Worm (Caenorhabditis elegans) whole organism, late embryonic: ENCODE results near the gene nyn-3.

ENCODE experiments used
- C08G9.2 ChIP-seq: sonication (generic microtip); optimal IDR thresholded peaks from 2 replicates; lab custom pipeline; 2016; ENCODE audit warnings: mild to moderate bottlenecking, missing genetic modification characterization, moderate library complexity, missing compliant biosample characterization
- F13H6.1 ChIP-seq: sonication (generic microtip); optimal IDR thresholded peaks from 2 replicates; lab custom pipeline; 2016; ENCODE audit warnings: missing genetic modification characterization, missing compliant biosample characterization
- K02D7.2 ChIP-seq: sonication (generic microtip); optimal IDR thresholded peaks from 2 replicates; lab custom pipeline; 2017; ENCODE audit warnings: mild to moderate bottlenecking, missing genetic modification characterization, missing compliant biosample characterization
- K09A11.1 ChIP-seq: sonication (generic microtip); optimal IDR thresholded peaks from 2 replicates; lab custom pipeline; 2017; ENCODE audit warnings: antibody characterized with exemption, mild to moderate bottlenecking, missing genetic modification characterization, missing compliant biosample characterization; ENCODE audit not compliant: insufficient read depth
- T23F11.4 ChIP-seq: fragments of 200-800 bp; sonication (Bioruptor generic); optimal IDR thresholded peaks from 2 replicates; lab custom pipeline; 2018; ENCODE audit warnings: mild to moderate bottlenecking, missing genetic modification characterization, missing compliant biosample characterization
- ama-1 ChIP-seq: fragments of 150-350 bp; optimal IDR thresholded peaks from 2 replicates; lab custom pipeline; 2014
- ceh-18 ChIP-seq: sonication (generic microtip); optimal IDR thresholded peaks from 2 replicates; lab custom pipeline; 2016; ENCODE audit warnings: missing genetic modification characterization, missing compliant biosample characterization
- ceh-19 ChIP-seq: fragments of 200-800 bp; sonication (Bioruptor generic); optimal IDR thresholded peaks from 2 replicates; lab custom pipeline; 2018; ENCODE audit warnings: mild to moderate bottlenecking, missing genetic modification characterization, missing compliant biosample characterization
- ceh-2 ChIP-seq: sonication (generic microtip); optimal IDR thresholded peaks from 2 replicates; lab custom pipeline; 2016; ENCODE audit warnings: missing genotype, missing genetic modification characterization, missing compliant biosample characterization
- ceh-31 ChIP-seq: sonication (generic microtip); optimal IDR thresholded peaks from 2 replicates; lab custom pipeline; 2016; ENCODE audit warnings: missing genetic modification characterization, missing compliant biosample characterization
- ceh-34 ChIP-seq: sonication (generic microtip); optimal IDR thresholded peaks from 2 replicates; lab custom pipeline; 2016; ENCODE audit warnings: mild to moderate bottlenecking, missing genetic modification characterization, missing compliant biosample characterization
- ceh-45 ChIP-seq: fragments of 200-800 bp; sonication (Bioruptor generic); IDR thresholded peaks from 2 replicates; pipeline ENCODE4 v1.3.6; 2022; ENCODE audit warnings: missing genetic modification reagents, missing genetic modification characterization, missing compliant biosample characterization
- ceh-9 ChIP-seq: sonication (generic microtip); optimal IDR thresholded peaks from 2 replicates; lab custom pipeline; 2016; ENCODE audit warnings: mild to moderate bottlenecking, missing genetic modification characterization, inconsistent platforms, missing compliant biosample characterization
- dve-1 ChIP-seq: sonication (generic microtip); optimal IDR thresholded peaks from 2 replicates; lab custom pipeline; 2017; ENCODE audit warnings: antibody characterized with exemption, mild to moderate bottlenecking, missing genetic modification characterization, missing compliant biosample characterization
- elt-2 ChIP-seq: sonication (generic microtip); optimal IDR thresholded peaks from 2 replicates; lab custom pipeline; 2016; ENCODE audit warnings: missing genetic modification reagents, missing genetic modification characterization, missing compliant biosample characterization
- elt-4 ChIP-seq: sonication (generic microtip); optimal IDR thresholded peaks from 2 replicates; lab custom pipeline; 2016; ENCODE audit warnings: missing genetic modification characterization, missing compliant biosample characterization
- ets-4 ChIP-seq: sonication (generic microtip); optimal IDR thresholded peaks from 2 replicates; lab custom pipeline; 2016; ENCODE audit warnings: missing genetic modification characterization, missing compliant biosample characterization
- hlh-8 ChIP-seq: sonication (generic microtip); optimal IDR thresholded peaks from 2 replicates; lab custom pipeline; 2016; ENCODE audit warnings: missing genotype, missing genetic modification characterization, missing compliant biosample characterization
- lim-6 ChIP-seq: sonication (generic microtip); optimal IDR thresholded peaks from 2 replicates; lab custom pipeline; 2016; ENCODE audit warnings: missing genetic modification characterization, missing compliant biosample characterization
- lin-11 ChIP-seq: fragments of 200-800 bp; sonication (Bioruptor generic); optimal IDR thresholded peaks from 2 replicates; lab custom pipeline; 2018; ENCODE audit warnings: mild to moderate bottlenecking, missing genetic modification characterization, missing compliant biosample characterization
- madf-2 ChIP-seq: sonication (generic microtip); optimal IDR thresholded peaks from 2 replicates; lab custom pipeline; 2017; ENCODE audit warnings: missing genetic modification characterization, missing compliant biosample characterization
- nfya-1 ChIP-seq: sonication (generic microtip); optimal IDR thresholded peaks from 2 replicates; lab custom pipeline; 2017; ENCODE audit warnings: missing genetic modification characterization, mild to moderate bottlenecking, missing compliant biosample characterization, antibody characterized with exemption, moderate library complexity
- nhr-232 ChIP-seq: sonication (generic microtip); optimal IDR thresholded peaks from 2 replicates; lab custom pipeline; 2016; ENCODE audit warnings: missing genetic modification characterization, missing compliant biosample characterization
- npax-4 ChIP-seq: sonication (generic microtip); optimal IDR thresholded peaks from 2 replicates; lab custom pipeline; 2016; ENCODE audit warnings: missing genetic modification characterization, missing compliant biosample characterization
- odd-2 ChIP-seq: sonication (generic microtip); optimal IDR thresholded peaks from 2 replicates; lab custom pipeline; 2017; ENCODE audit warnings: antibody characterized with exemption, mild to moderate bottlenecking, missing genetic modification characterization, missing compliant biosample characterization
- pat-9 ChIP-seq: fragments of 200-800 bp; sonication (Bioruptor generic); optimal IDR thresholded peaks from 2 replicates; lab custom pipeline; 2018; ENCODE audit warnings: mild to moderate bottlenecking, missing genetic modification characterization, moderate library complexity, missing compliant biosample characterization
- pha-4 ChIP-seq: fragments of 150-350 bp; optimal IDR thresholded peaks from 2 replicates; lab custom pipeline; 2018; ENCODE audit warnings: missing biosample characterization, missing genetic modification reagents, missing genetic modification characterization
- pqm-1 ChIP-seq: sonication (generic microtip); optimal IDR thresholded peaks from 2 replicates; lab custom pipeline; 2016; ENCODE audit warnings: missing genetic modification characterization, missing compliant biosample characterization
- ref-2 ChIP-seq: sonication (generic microtip); optimal IDR thresholded peaks from 2 replicates; lab custom pipeline; 2016; ENCODE audit warnings: missing genetic modification characterization, missing compliant biosample characterization
- rnt-1 ChIP-seq: sonication (generic microtip); optimal IDR thresholded peaks from 2 replicates; lab custom pipeline; 2016; ENCODE audit warnings: missing genetic modification characterization, missing compliant biosample characterization
- sdc-2 ChIP-seq: sonication (generic microtip); optimal IDR thresholded peaks from 2 replicates; lab custom pipeline; 2016; ENCODE audit warnings: missing genotype, missing genetic modification characterization, missing compliant biosample characterization
- sox-2 ChIP-seq: fragments of 200-800 bp; sonication (Bioruptor generic); IDR thresholded peaks from 2 replicates; pipeline ENCODE4 v1.3.6; 2022; ENCODE audit warnings: missing genetic modification reagents, missing genetic modification characterization, missing compliant biosample characterization
- sox-4 ChIP-seq: sonication (generic microtip); optimal IDR thresholded peaks from 2 replicates; lab custom pipeline; 2017; ENCODE audit warnings: mild to moderate bottlenecking, missing genetic modification characterization, inconsistent platforms, missing compliant biosample characterization
- syd-9 ChIP-seq: sonication (generic microtip); optimal IDR thresholded peaks from 2 replicates; lab custom pipeline; 2016; ENCODE audit warnings: mild to moderate bottlenecking, missing genetic modification characterization, moderate library complexity, missing compliant biosample characterization
- tbx-2 ChIP-seq: sonication (generic microtip); optimal IDR thresholded peaks from 2 replicates; lab custom pipeline; 2016; ENCODE audit warnings: missing genetic modification characterization, missing compliant biosample characterization
- tbx-7 ChIP-seq: sonication (generic microtip); optimal IDR thresholded peaks from 2 replicates; lab custom pipeline; 2016; ENCODE audit warnings: missing genotype, missing genetic modification characterization, missing compliant biosample characterization
- unc-3 ChIP-seq, 2 experiments: fragments of 200-800 bp in 1 of 2; sonication (Bioruptor generic) in 1 of 2; sonication (generic microtip) in 1 of 2; conservative IDR thresholded peaks in 1 of 2; optimal IDR thresholded peaks in 1 of 2; 2 replicates each; pipeline versions ENCODE4 v1.3.6 to Lab custom; 2016 to 2022; ENCODE audit warnings: missing compliant biosample characterization in 2 of 2, missing genetic modification characterization in 2 of 2, missing genetic modification reagents in 1 of 2
- unc-42 ChIP-seq: sonication (generic microtip); optimal IDR thresholded peaks from 2 replicates; lab custom pipeline; 2016; ENCODE audit warnings: missing genotype, missing genetic modification characterization, missing compliant biosample characterization
- unc-55 ChIP-seq: sonication (generic microtip); optimal IDR thresholded peaks from 2 replicates; lab custom pipeline; 2017; ENCODE audit warnings: missing biosample characterization, missing genetic modification reagents, missing genetic modification characterization
- zip-5 ChIP-seq: sonication (generic microtip); optimal IDR thresholded peaks from 2 replicates; lab custom pipeline; 2016; ENCODE audit warnings: missing genetic modification characterization, missing compliant biosample characterization

The nyn-3 gene

ce11 chrII:6260684-6261083, 31.7 kb downstream of the nyn-3 start, which contains the start of gene nmgp-1:
Gene nmgp-1 (plus strand): TSS chrII:6260857.
- peak; percentile 54 for TF ChIP-seq ceh-34
- no peak for TF ChIP-seq lim-6 (tag; lab: Kevin White, UChicago)
- no peak for TF ChIP-seq K02D7.2 (tag; lab: Kevin White, UChicago)
- TF ChIP-seq elt-4 = no peak
- TF ChIP-seq pat-9 (tag; lab: Kevin White, UChicago) = no peak
- no peak for TF ChIP-seq T23F11.4
- TF ChIP-seq ets-4 (tag; lab: Kevin White, UChicago) = no peak

DNA sequence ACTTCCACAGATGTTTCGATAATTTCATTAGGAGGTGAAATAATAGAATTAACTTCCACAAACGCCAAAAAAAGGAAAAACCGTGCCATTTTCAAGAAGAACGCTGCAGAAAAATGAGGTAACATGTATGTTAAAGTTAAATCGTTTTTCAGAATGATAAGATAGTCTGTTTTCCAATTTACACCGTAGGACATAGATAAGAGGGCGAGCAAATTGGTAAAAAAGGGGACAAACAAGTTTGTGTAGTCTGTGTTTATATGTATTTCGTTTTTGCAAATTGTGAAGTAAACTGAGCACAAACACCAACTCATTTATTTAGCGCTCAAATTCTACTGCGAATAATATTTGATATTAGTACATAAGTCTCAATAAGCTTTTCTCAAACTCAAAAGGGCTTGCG, 32.6 kb downstream of the nyn-3 start, which contains the start of gene F13H8.11:
Gene F13H8.11 (minus strand): TSS at position 155 of the 400 bp plus-strand sequence.
- TF ChIP-seq nhr-232 (tag; lab: Kevin White, UChicago) (no peak), elt-2 (peak; percentile 10), ceh-9 (tag; lab: Kevin White, UChicago) (no peak), sox-4 (tag; lab: Kevin White, UChicago) (no peak), F13H6.1 (no peak), C08G9.2 (tag; lab: Kevin White, UChicago) (no peak)

DNA sequence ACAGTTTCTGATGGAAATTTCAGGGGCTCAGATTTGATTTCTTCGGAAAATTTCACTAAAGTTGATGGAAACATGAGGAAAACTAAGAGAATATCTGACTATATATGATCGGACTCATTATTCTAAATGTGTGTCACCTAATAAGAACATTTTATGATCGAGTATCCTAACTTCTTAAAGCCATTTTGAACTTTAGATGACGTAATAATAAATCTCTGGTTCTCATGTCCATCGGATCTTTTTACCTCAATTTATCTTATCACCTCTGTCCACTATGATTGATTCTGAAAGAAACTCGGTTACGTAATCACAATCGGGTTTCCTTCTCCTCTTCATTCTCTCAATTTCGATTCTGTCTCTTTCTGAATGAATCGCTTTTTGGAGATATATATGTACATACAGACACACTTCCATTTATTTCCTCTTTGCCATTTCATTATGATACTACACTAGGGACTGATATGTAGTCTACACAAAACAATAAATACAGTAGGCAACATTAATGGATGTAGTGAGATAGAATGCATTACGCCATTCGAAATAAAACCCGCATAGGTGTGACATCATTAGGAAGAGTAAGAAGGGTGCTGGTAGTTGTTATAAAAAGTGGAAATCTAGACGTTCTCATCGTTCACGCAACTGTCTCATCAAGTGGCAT, 35.1 kb downstream of the nyn-3 start:
- TF ChIP-seq ceh-45 (no peak), F13H6.1 (no peak), pha-4 (tag; lab: Kevin White, UChicago) (no peak), ets-4 (tag; lab: Kevin White, UChicago) (no peak), K02D7.2 (tag; lab: Kevin White, UChicago) (no peak), hlh-8 (tag; lab: Kevin White, UChicago) (no peak), madf-2 (no peak), unc-42 (tag; lab: Kevin White, UChicago) (no peak), tbx-7 (tag; lab: Kevin White, UChicago) (no peak), sox-2 (GFP tag; lab: Robert Waterston, UW) (no peak), npax-4 (tag; lab: Kevin White, UChicago) (no peak)
- TF ChIP-seq, all 69 proteins: peak for 0

DNA sequence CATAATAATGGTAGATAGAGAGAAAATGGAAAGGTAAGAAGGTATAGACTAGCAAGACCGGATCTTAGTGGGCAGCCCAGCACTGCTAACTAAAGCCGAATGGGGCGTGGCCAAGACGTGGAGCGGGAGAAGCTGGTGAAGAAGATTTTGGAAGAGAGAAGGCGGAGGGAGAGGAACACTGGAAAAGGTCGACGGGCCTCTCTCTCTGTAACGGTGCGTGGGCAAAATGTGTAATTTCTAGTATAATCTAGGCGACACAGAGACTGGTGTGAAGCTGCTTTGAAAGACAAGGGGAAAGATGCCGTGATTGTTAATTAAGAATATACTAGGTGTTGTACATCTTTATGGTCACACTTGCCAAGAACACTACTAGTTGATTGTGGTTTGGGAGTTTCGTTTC, 36.4 kb downstream of the nyn-3 start, which contains the start of gene F13H8.5:
Gene F13H8.5 (minus strand): TSS at position 101 of the 400 bp plus-strand sequence.
- TF ChIP-seq ceh-19 (GFP tag; lab: Kevin White, UChicago) (no peak), ceh-2 (tag; lab: Kevin White, UChicago) (no peak), ceh-9 (tag; lab: Kevin White, UChicago) (no peak), lim-6 (tag; lab: Kevin White, UChicago) (no peak), odd-2 (tag; lab: Kevin White, UChicago) (no peak), F13H6.1 (no peak), syd-9 (tag; lab: Kevin White, UChicago) (no peak)
- TF ChIP-seq, all 69 proteins: peak for 0

ce11 chrII:6252707-6253106, 39.7 kb downstream of the nyn-3 start:
- TF ChIP-seq elt-2 (no peak), sox-2 (GFP tag; lab: Robert Waterston, UW) (no peak), zip-5 (no peak), pqm-1 (no peak), unc-3 (GFP tag; conservative IDR thresholded peaks at IDR 0.05; lab: Robert Waterston, UW) (no peak), unc-3 (tag; optimal IDR thresholded peaks at IDR 0.05; lab: Kevin White, UChicago) (no peak)

- TF ChIP-seq ceh-18 (tag; lab: Kevin White, UChicago) = peak; percentile 48
- TF ChIP-seq ref-2 = peak; percentile 23
- TF ChIP-seq nfya-1 = peak; percentile 80
- no peak for TF ChIP-seq lin-11 (tag; lab: Kevin White, UChicago)
- TF ChIP-seq dve-1 = peak; percentile 68
- TF ChIP-seq rnt-1 = peak; percentile 9
- no peak for TF ChIP-seq syd-9 (tag; lab: Kevin White, UChicago)
- TF ChIP-seq elt-2 = peak; percentile 63
- peak; percentile 9 for TF ChIP-seq K09A11.1 (tag; lab: Kevin White, UChicago)
- no peak for TF ChIP-seq tbx-7 (tag; lab: Kevin White, UChicago)
- peak; percentile 71 for TF ChIP-seq ama-1 (lab: Kevin White, UChicago)
- TF ChIP-seq unc-55 = no peak
- TF ChIP-seq tbx-2 = peak; percentile 31
- peak; percentile 38 for TF ChIP-seq ceh-31 (tag; lab: Kevin White, UChicago)
- TF ChIP-seq sdc-2 (tag; lab: Kevin White, UChicago) = no peak
These were observed 41.5 kb downstream of the nyn-3 start, which contains the start of gene phb-2 for ce11 chrII:6250782-6251461. Gene phb-2 (plus strand): TSS chrII:6251411.
